Worm (Caenorhabditis elegans): Measurements from ENCODE around the gene C05D9.7.

- TF ChIP-seq nhr-43 (tag; optimal IDR thresholded peaks at IDR 0.05; ENCODE audit: poor library complexity, severe bottlenecking) (no peak), pqm-1 (tag; optimal IDR thresholded peaks at IDR 0.05) (no peak)
These were observed 2.4 kb upstream of the C05D9.7 start for ce11 chrX:1121575-1121974.
